Worm (Caenorhabditis elegans) whole organism, late embryonic: ENCODE measurements around the gene Y41E3.19.

Source experiments
- dve-1 ChIP-seq: sonication (generic microtip); optimal IDR thresholded peaks from 2 replicates; lab custom pipeline; 2017; ENCODE audit warnings: antibody characterized with exemption, mild to moderate bottlenecking, missing genetic modification characterization, missing compliant biosample characterization
- elt-4 ChIP-seq: sonication (generic microtip); optimal IDR thresholded peaks from 2 replicates; lab custom pipeline; 2016; ENCODE audit warnings: missing genetic modification characterization, missing compliant biosample characterization
- fax-1 ChIP-seq: sonication (generic microtip); optimal IDR thresholded peaks from 2 replicates; lab custom pipeline; 2016; ENCODE audit warnings: missing genotype, missing genetic modification characterization, missing compliant biosample characterization
- hlh-8 ChIP-seq: sonication (generic microtip); optimal IDR thresholded peaks from 2 replicates; lab custom pipeline; 2016; ENCODE audit warnings: missing genotype, missing genetic modification characterization, missing compliant biosample characterization
- lin-11 ChIP-seq: fragments of 200-800 bp; sonication (Bioruptor generic); optimal IDR thresholded peaks from 2 replicates; lab custom pipeline; 2018; ENCODE audit warnings: mild to moderate bottlenecking, missing genetic modification characterization, missing compliant biosample characterization
- nhr-11 ChIP-seq: fragments of 150-350 bp; optimal IDR thresholded peaks from 2 replicates; lab custom pipeline; 2014; ENCODE audit warnings: missing biosample characterization, missing genetic modification characterization
- odd-2 ChIP-seq: sonication (generic microtip); optimal IDR thresholded peaks from 2 replicates; lab custom pipeline; 2017; ENCODE audit warnings: antibody characterized with exemption, mild to moderate bottlenecking, missing genetic modification characterization, missing compliant biosample characterization
- pha-4 ChIP-seq: fragments of 150-350 bp; optimal IDR thresholded peaks from 2 replicates; lab custom pipeline; 2018; ENCODE audit warnings: missing biosample characterization, missing genetic modification reagents, missing genetic modification characterization

- TF ChIP-seq dve-1 (tag; lab: Kevin White, UChicago) (no peak), hlh-8 (no peak), elt-4 (tag; lab: Kevin White, UChicago) (no peak), fax-1 (tag; lab: Kevin White, UChicago) (no peak), lin-11 (tag; lab: Kevin White, UChicago) (no peak), pha-4 (tag; lab: Kevin White, UChicago) (no peak), odd-2 (no peak), nhr-11 (tag; lab: Kevin White, UChicago) (no peak)
Measured at ce11 chrIV:15068818-15069217, 12.9 kb downstream of the Y41E3.19 start, which contains the start of gene srt-48.
